Fruit fly (Drosophila melanogaster) whole organism, adult: ENCODE results near the gene HLH3B.

Experiments used
- CG11617 ChIP-seq: fragments of 200-800 bp; sonication (Bioruptor generic); optimal IDR thresholded peaks from 2 replicates; lab custom pipeline; 2017; ENCODE audit warnings: mild to moderate bottlenecking, missing biosample characterization, missing genetic modification reagents, missing genetic modification characterization
- CG12768 ChIP-seq: fragments of 200-800 bp; sonication (Bioruptor generic); optimal IDR thresholded peaks from 2 replicates; lab custom pipeline; 2017; ENCODE audit warnings: missing biosample characterization, missing genetic modification characterization, mild to moderate bottlenecking, moderate library complexity, missing genetic modification reagents
- CG14711 ChIP-seq: fragments of 200-800 bp; sonication (Bioruptor generic); optimal IDR thresholded peaks from 2 replicates; lab custom pipeline; 2018; ENCODE audit warnings: missing biosample characterization, mild to moderate bottlenecking, missing genetic modification characterization, moderate library complexity
- CG1620 ChIP-seq: fragments of 200-800 bp; sonication (Bioruptor generic); optimal IDR thresholded peaks from 2 replicates; lab custom pipeline; 2016; ENCODE audit warnings: missing biosample characterization, missing genetic modification characterization
- CG33017 ChIP-seq: fragments of 200-800 bp; sonication (Bioruptor generic); optimal IDR thresholded peaks from 2 replicates; lab custom pipeline; 2018; ENCODE audit warnings: missing biosample characterization, mild to moderate bottlenecking, missing genetic modification characterization, moderate library complexity
- CG5204 ChIP-seq: fragments of 200-800 bp; sonication (Bioruptor generic); optimal IDR thresholded peaks from 2 replicates; lab custom pipeline; 2016; ENCODE audit warnings: missing biosample characterization, missing genetic modification characterization
- CG7045 ChIP-seq: fragments of 200-800 bp; sonication (Bioruptor generic); optimal IDR thresholded peaks from 2 replicates; lab custom pipeline; 2017; ENCODE audit warnings: missing biosample characterization, mild to moderate bottlenecking, missing genetic modification characterization
- CG7101 ChIP-seq: fragments of 200-800 bp; sonication (Bioruptor generic); optimal IDR thresholded peaks from 2 replicates; lab custom pipeline; 2018; ENCODE audit warnings: missing biosample characterization, mild to moderate bottlenecking, missing genetic modification characterization, moderate library complexity
- Clk ChIP-seq: fragments of 200-800 bp; sonication (Bioruptor generic); optimal IDR thresholded peaks from 2 replicates; lab custom pipeline; 2017; ENCODE audit warnings: missing biosample characterization, missing genetic modification characterization
- Crg-1 ChIP-seq: fragments of 200-800 bp; sonication (Bioruptor generic); optimal IDR thresholded peaks from 2 replicates; lab custom pipeline; 2016; ENCODE audit warnings: missing biosample characterization, missing genetic modification characterization
- Hr96 ChIP-seq: fragments of 200-800 bp; sonication (Bioruptor generic); optimal IDR thresholded peaks from 2 replicates; lab custom pipeline; 2016; ENCODE audit warnings: missing biosample characterization, missing genetic modification characterization
- Mnt ChIP-seq: fragments of 200-800 bp; sonication (Bioruptor generic); optimal IDR thresholded peaks from 2 replicates; lab custom pipeline; 2016; ENCODE audit warnings: missing biosample characterization, mild to moderate bottlenecking, missing genetic modification characterization
- bab1 ChIP-seq: fragments of 200-800 bp; sonication (Bioruptor generic); optimal IDR thresholded peaks from 3 replicates; lab custom pipeline; 2019; ENCODE audit warnings: missing biosample characterization, mild to moderate bottlenecking, missing genetic modification characterization, moderate library complexity
- cic ChIP-seq: fragments of 200-800 bp; sonication (Bioruptor generic); optimal IDR thresholded peaks from 2 replicates; lab custom pipeline; 2017; ENCODE audit warnings: missing biosample characterization, mild to moderate bottlenecking, missing genetic modification characterization, moderate library complexity
- cnc ChIP-seq, 2 experiments: fragments of >200 bp; optimal IDR thresholded peaks; 2 replicates each; lab custom pipeline; 2017
- kay ChIP-seq: fragments of 200-800 bp; sonication (Bioruptor generic); peaks from one replicate; lab custom pipeline; 2016; ENCODE audit warnings: missing biosample characterization, missing genetic modification characterization, borderline replicate concordance
- ovo ChIP-seq: fragments of 200-800 bp; sonication (Bioruptor generic); optimal IDR thresholded peaks from 2 replicates; lab custom pipeline; 2016; ENCODE audit warnings: missing biosample characterization, missing genetic modification characterization
- pad ChIP-seq: fragments of 200-800 bp; sonication (Bioruptor generic); optimal IDR thresholded peaks from 3 replicates; lab custom pipeline; 2017; ENCODE audit warnings: missing biosample characterization, missing genetic modification characterization, mild to moderate bottlenecking, moderate library complexity, missing genetic modification reagents
- tj ChIP-seq: fragments of 200-800 bp; sonication (Bioruptor generic); optimal IDR thresholded peaks from 3 replicates; lab custom pipeline; 2017; ENCODE audit warnings: missing biosample characterization, mild to moderate bottlenecking, missing genetic modification characterization, moderate library complexity
- toe ChIP-seq: fragments of 200-800 bp; sonication (Bioruptor generic); optimal IDR thresholded peaks from 2 replicates; lab custom pipeline; 2016; ENCODE audit warnings: missing biosample characterization, missing genetic modification characterization

Gene HLH3B

dm6 chrX:2707377-2708090, 26.0 kb upstream of the HLH3B start, which contains the start of gene CG2680:
TSS of gene CG2680 (minus strand) at chrX:2707427.
- TF ChIP-seq bab1 (GFP tag; lab: Kevin White, UChicago) (no peak), CG7045 (GFP tag; lab: Kevin White, UChicago) (no peak), CG11617 (GFP tag; lab: Kevin White, UChicago) (no peak), Hr96 (GFP tag; lab: Kevin White, UChicago) (no peak), CG33017 (tag; lab: Kevin White, UChicago) (no peak)

DNA sequence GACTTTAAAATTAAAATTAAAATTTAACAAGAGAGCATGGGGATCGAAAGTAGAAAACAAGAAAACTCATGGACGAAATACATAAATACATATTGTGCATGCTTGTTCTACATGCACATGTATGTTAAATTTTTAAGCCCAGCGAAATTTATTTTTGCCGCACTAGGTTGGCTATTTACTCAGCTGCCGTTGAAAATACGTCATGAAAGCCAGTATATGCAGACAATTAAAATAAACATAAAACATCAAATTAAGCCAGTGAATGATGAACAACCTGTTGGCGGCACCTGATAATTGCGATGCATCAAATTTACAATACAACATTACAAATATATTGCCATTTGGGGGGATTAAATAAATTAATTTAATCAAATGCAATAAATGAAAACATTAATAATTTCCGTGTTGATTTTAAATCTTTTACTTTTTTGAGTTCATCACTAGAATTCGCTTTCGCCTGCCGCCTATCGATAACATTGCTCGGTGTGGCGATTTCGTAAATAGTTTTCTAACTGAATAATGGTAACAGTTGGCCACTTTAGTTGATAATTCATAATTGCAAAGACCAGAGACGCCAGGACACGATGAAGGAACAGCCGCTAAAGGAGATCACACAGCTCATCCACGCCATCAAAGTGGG, 22.7 kb upstream of the HLH3B start, which contains the start of gene eIF2Bbeta:
Gene eIF2Bbeta, plus strand, starts transcription at position 438 of the 640 bp plus-strand sequence.
- TF ChIP-seq CG7101 (tag; lab: Kevin White, UChicago) (no peak), bab1 (GFP tag; lab: Kevin White, UChicago) (peak; percentile 6)

DNA sequence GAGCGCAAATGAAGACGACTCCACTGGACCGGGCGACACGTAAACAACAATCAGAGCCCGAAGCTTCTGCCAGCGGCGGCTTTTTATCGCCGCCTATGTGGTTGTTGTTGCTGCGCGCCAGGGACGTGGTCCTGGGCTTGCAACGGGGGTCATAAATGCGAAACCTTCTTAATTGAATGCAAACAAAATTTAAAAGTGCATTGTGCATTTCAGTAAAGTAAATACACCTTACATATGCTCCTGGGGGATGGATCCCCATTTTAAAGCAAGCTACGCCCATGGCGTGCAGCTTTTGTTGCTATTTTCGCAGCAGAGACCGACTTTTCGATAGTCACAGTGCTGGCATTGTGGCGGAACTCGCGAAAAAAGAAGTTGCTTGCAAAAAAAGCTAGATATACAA, 22.2 kb upstream of the HLH3B start, which contains the start of gene Ugalt:
Gene Ugalt, minus strand, starts transcription at position 160 of the 400 bp plus-strand sequence.
- TF ChIP-seq pad (GFP tag; lab: Kevin White, UChicago) (peak; percentile 99), CG7101 (tag; lab: Kevin White, UChicago) (peak; percentile 100), CG1620 (GFP tag; lab: Kevin White, UChicago) (peak; percentile 100), toe (GFP tag; lab: Kevin White, UChicago) (peak; percentile 100), kay (GFP tag; lab: Kevin White, UChicago) (no peak), Crg-1 (GFP tag; lab: Kevin White, UChicago) (peak; percentile 100), Clk (GFP tag; lab: Kevin White, UChicago) (peak; percentile 100), CG11617 (GFP tag; lab: Kevin White, UChicago) (peak; percentile 100), CG7045 (GFP tag; lab: Kevin White, UChicago) (peak; percentile 100), Hr96 (GFP tag; lab: Kevin White, UChicago) (peak; percentile 100), CG33017 (tag; lab: Kevin White, UChicago) (peak; percentile 100), ovo (GFP tag; lab: Kevin White, UChicago) (peak; percentile 100), Mnt (GFP tag; lab: Kevin White, UChicago) (peak; percentile 100), bab1 (GFP tag; lab: Kevin White, UChicago) (peak; percentile 100), CG14711 (tag; lab: Kevin White, UChicago) (peak; percentile 100), cnc (optimal IDR thresholded peaks at IDR 0.05; lab: Kevin White, UChicago) (no peak), CG12768 (GFP tag; lab: Kevin White, UChicago) (peak; percentile 100), cic (GFP tag; lab: Kevin White, UChicago) (peak; percentile 98), CG5204 (GFP tag; lab: Kevin White, UChicago) (peak; percentile 100), tj (GFP tag; lab: Kevin White, UChicago) (peak; percentile 99)

DNA sequence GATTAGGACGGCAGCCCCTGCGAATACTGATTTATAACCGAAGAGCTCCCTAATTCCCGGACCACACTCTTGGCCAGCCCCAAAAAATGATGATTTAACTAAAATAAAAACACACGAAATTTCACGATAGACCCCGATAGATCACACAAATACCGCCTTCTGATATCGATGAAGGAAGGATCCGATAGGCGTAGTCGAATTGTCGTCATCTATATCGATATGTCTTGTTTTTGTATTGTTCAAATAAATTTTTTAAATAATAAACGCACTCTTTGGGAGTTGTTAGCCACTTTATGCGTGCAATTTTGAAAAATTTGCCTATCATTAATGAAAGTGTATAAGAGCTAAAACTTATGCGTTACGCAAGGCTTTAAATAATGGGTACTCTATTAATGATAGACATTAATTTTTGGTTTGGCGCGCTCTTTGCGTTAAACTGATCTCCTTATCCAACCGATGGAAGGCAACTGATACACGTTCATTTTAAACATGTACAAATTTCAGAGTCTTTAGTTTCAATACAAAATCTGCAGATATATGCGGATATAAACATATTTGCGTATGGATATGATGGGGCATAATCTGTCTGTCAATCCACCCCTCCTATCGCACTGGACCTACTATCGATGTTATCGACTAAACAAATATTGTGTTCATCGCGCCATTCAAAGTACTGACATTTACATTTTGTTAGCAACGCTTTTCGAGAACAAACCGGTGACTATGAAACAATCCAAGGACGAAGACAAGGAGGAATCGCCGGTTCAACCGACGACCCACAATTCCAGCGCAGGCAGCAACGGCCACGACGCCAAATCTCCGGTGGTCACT, 16.8 kb upstream of the HLH3B start, which contains the start of the genes Spg7 and Lint-O:
Gene Spg7, minus strand, starts transcription at position 148 of the 831 bp plus-strand sequence.
Gene Lint-O, plus strand, starts transcription at position 638 of the 831 bp plus-strand sequence.
- TF ChIP-seq tj (GFP tag; lab: Kevin White, UChicago) (peak; percentile 46), CG33017 (tag; lab: Kevin White, UChicago) (no peak)

DNA sequence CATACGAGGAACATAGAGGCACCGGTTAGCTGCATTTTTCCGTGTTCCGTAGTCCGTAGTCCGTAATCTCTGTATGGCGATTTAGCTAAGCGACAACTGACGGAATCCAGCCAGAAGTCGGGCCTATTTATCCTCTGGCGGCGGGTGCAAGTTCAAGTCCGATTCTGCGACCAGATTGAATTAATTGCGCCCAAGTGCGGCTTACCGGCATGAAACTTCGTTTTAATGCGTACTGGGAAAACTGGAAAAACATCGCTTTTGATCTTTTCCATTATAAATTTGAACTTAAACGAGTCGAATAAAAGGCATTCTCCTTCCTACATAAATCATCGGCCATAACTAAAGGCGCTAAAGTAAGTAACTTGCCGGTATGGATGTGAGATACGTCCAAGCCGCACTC, 12.3 kb upstream of the HLH3B start, which contains the start of gene dyw:
Gene dyw, minus strand, starts transcription at position 101 of the 400 bp plus-strand sequence.
- TF ChIP-seq kay (GFP tag; lab: Kevin White, UChicago) (no peak), CG7045 (GFP tag; lab: Kevin White, UChicago) (no peak), Hr96 (GFP tag; lab: Kevin White, UChicago) (no peak), CG11617 (GFP tag; lab: Kevin White, UChicago) (no peak), CG1620 (GFP tag; lab: Kevin White, UChicago) (no peak), ovo (GFP tag; lab: Kevin White, UChicago) (no peak), tj (GFP tag; lab: Kevin White, UChicago) (no peak)

DNA sequence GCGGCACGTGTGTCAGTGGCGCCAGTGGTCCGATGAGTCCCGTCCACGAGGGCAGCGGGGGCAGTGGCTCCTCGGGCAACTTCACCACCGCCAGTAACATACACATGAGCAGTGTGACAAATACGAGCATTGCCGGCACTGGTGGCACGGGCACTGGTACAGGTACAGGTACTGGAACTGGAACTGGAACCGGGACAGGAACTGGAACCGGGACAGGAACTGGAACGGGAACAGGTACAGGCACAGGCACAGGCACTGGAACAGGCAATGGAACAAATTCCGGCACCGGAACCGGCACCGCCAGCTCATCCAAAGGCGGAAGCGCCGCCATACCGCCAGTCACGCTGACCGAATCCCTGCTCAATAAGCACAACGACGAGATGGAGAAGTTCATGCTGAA, 8.9 kb upstream of the HLH3B start:
- TF ChIP-seq CG11617 (GFP tag; lab: Kevin White, UChicago) (no peak), Crg-1 (GFP tag; lab: Kevin White, UChicago) (no peak), CG7045 (GFP tag; lab: Kevin White, UChicago) (no peak), CG1620 (GFP tag; lab: Kevin White, UChicago) (no peak), CG33017 (tag; lab: Kevin White, UChicago) (no peak), Mnt (GFP tag; lab: Kevin White, UChicago) (no peak)
